Fruit fly (Drosophila melanogaster): ENCODE results near the gene CG42714.
A peak's percentile ranks its signal among the peaks of the same experiment; 100 is the strongest.

Gene CG42714

DNA sequence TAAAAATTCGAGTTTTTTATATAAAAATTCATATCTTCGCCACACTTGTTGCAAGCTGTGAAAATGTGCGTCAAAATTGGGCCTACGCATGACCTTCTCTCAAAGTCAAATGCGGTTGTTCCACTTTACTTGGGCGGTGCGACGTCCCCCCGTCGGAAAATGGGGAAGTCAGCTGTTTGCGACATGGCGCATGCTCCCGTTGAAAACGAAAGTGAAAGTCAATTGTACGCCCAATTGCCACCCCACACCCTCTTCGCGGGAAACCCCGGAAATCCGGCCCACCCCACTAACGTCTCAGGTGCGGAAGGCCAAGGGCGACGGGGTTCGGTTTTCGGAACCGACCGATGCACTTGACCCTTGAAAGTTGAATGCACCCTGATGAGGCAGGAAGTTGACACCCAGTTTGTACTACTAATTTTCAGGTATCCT lies 28.2 kb upstream of the CG42714 start:
- no peak for TF ChIP-seq CG32121 (GFP tag; IDR thresholded peaks at IDR 0.05)
- TF ChIP-seq CG14655 (GFP tag; optimal IDR thresholded peaks at IDR 0.05), result no peak
- no peak for TF ChIP-seq Pif1B (GFP tag; optimal IDR thresholded peaks at IDR 0.05)
- TF ChIP-seq CG8159 (tag; optimal IDR thresholded peaks at IDR 0.05), result no peak
- TF ChIP-seq EcR (GFP tag; optimal IDR thresholded peaks at IDR 0.05), result peak; percentile 22
- no peak for TF ChIP-seq CG8301 (tag; optimal IDR thresholded peaks at IDR 0.05)
- no peak for TF ChIP-seq CG10348 (GFP tag; IDR thresholded peaks at IDR 0.05)

DNA sequence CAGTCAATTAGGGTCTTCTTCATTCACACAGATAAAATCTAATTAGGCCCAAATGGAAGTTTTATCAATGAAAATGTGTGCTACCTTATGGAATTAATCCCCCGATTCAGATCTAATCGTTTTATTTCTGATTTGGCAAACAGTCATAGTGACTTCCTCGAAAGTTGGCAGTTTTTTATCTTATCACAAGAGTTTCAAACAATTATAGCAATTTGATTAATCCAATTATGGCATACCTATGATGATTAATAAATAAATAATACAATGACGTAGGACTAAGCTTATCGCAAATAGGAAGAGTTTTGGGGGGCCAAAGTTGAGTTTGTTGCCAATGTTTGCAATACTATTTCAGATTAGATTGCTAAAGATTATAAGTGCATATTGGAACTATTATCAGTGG lies 27.4 kb upstream of the CG42714 start:
- TF ChIP-seq CG17806 (tag; optimal IDR thresholded peaks at IDR 0.05), result no peak
- no peak for TF ChIP-seq CG13204 (GFP tag; optimal IDR thresholded peaks at IDR 0.05)
- TF ChIP-seq CG34367 (tag; optimal IDR thresholded peaks at IDR 0.05), result no peak
- TF ChIP-seq CG8301 (tag; optimal IDR thresholded peaks at IDR 0.05), result no peak
- TF ChIP-seq fd96Ca (GFP tag; IDR thresholded peaks at IDR 0.05), result no peak
- TF ChIP-seq gl (tag; optimal IDR thresholded peaks at IDR 0.05), result no peak
- no peak for TF ChIP-seq Snoo (tag; optimal IDR thresholded peaks at IDR 0.05)
- no peak for TF ChIP-seq CG8159 (tag; optimal IDR thresholded peaks at IDR 0.05)
- TF ChIP-seq D1 (tag; optimal IDR thresholded peaks at IDR 0.05), result no peak

DNA sequence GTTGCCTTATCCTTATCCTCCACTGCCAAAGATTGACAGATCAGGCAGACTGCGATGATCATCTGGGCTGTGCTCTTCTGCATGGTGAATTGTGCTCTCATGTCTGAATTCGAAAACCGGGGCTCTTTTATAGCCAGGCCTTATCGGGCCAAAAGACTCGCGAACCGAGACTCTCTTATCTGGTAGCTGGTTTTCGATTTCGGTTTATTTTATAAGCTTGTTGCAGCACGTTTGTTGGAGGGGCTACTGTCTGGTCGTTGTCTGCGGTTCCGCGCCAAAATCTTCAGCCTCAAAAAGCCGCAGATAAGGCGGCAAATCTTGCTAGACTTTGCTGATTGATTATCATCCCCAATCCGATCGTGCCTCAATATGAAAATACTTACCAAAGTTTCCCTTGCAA lies 24.8 kb upstream of the CG42714 start, which contains the start of gene CG10163:
CG10163 (minus strand) TSS at position 101 of the 400 bp plus-strand sequence.
- TF ChIP-seq Pif1B (GFP tag; optimal IDR thresholded peaks at IDR 0.05) (no peak), CG4496 (GFP tag; IDR thresholded peaks at IDR 0.05) (no peak), CG9948 (tag; optimal IDR thresholded peaks at IDR 0.05) (no peak), CG14655 (GFP tag; optimal IDR thresholded peaks at IDR 0.05) (no peak), Pif1A (GFP tag; optimal IDR thresholded peaks at IDR 0.05) (no peak), CG10348 (GFP tag; IDR thresholded peaks at IDR 0.05) (no peak), gl (tag; optimal IDR thresholded peaks at IDR 0.05) (no peak), rn (GFP tag; IDR thresholded peaks at IDR 0.05) (no peak), CG13204 (GFP tag; optimal IDR thresholded peaks at IDR 0.05) (no peak), CG15710 (tag; optimal IDR thresholded peaks at IDR 0.05) (no peak), D1 (tag; optimal IDR thresholded peaks at IDR 0.05) (no peak), CG34367 (tag; optimal IDR thresholded peaks at IDR 0.05) (no peak), EcR (GFP tag; optimal IDR thresholded peaks at IDR 0.05) (no peak), CG8301 (tag; optimal IDR thresholded peaks at IDR 0.05) (no peak), CG17806 (tag; optimal IDR thresholded peaks at IDR 0.05) (no peak), CG32121 (GFP tag; IDR thresholded peaks at IDR 0.05) (no peak)

DNA sequence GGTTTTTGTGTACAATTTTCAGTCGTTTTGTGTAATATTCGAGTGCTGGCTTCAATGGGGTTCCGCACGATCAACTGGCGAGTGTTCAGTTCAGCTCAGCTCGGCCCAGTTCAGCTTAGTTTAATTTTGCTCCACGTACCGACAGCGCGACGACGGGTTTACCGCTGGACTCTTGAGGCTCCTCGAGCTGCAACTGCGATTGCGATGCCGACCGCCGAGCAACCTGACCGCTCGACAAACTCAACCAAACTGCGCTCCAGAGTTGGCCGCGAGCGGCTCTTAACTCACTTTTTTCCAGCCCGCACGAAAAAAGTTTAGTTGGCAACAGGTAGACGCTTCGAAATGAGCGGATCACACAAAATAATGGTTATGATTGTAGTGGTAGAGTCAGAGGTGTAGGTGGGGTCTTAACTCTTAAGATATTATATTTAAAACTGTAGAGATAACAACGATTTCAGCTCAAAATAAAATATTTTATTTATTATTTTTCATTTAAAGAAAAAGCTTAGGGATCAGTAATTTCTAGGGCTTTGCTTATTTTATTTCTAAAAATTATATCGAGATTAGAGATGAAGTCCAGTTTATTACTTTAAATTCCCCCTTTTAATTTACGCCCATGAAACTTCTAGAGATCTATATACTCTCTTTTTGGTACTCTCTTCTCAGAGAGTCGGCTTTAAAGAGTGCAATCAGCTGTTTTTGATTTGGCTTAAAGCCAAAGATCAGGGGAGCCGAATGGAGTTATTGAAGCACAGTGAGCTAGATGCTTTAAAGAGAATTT lies 22.7 kb upstream of the CG42714 start, which contains the start of gene Best2:
Best2 (minus strand) TSS at position 258 of the 781 bp plus-strand sequence.
- TF ChIP-seq CG15710 (tag; optimal IDR thresholded peaks at IDR 0.05) (peak; percentile 92), Pif1A (GFP tag; optimal IDR thresholded peaks at IDR 0.05) (peak; percentile 90), CG9948 (tag; optimal IDR thresholded peaks at IDR 0.05) (peak; percentile 90), CG32121 (GFP tag; IDR thresholded peaks at IDR 0.05) (peak; percentile 95), CG8159 (tag; optimal IDR thresholded peaks at IDR 0.05) (peak; percentile 94), D1 (tag; optimal IDR thresholded peaks at IDR 0.05) (peak; percentile 75), EcR (GFP tag; optimal IDR thresholded peaks at IDR 0.05) (peak; percentile 2), CG8301 (tag; optimal IDR thresholded peaks at IDR 0.05) (peak; percentile 86), CG13204 (GFP tag; optimal IDR thresholded peaks at IDR 0.05) (peak; percentile 71), Ets98B (GFP tag; IDR thresholded peaks at IDR 0.05) (peak; percentile 86), CG10348 (GFP tag; IDR thresholded peaks at IDR 0.05) (peak; percentile 79), Pif1B (GFP tag; optimal IDR thresholded peaks at IDR 0.05) (peak; percentile 86), fd96Ca (GFP tag; IDR thresholded peaks at IDR 0.05) (peak; percentile 47; the same call in 2 of the 3 replicates), CG4496 (GFP tag; IDR thresholded peaks at IDR 0.05) (peak; percentile 92), CG17806 (tag; optimal IDR thresholded peaks at IDR 0.05) (peak; percentile 87), Snoo (tag; optimal IDR thresholded peaks at IDR 0.05) (peak; percentile 93), gl (tag; optimal IDR thresholded peaks at IDR 0.05) (peak; percentile 63), CG34367 (tag; optimal IDR thresholded peaks at IDR 0.05) (peak; percentile 81), CG12605 (GFP tag; IDR thresholded peaks at IDR 0.05) (peak; percentile 84), rn (GFP tag; IDR thresholded peaks at IDR 0.05) (peak; percentile 90), CG14655 (GFP tag; optimal IDR thresholded peaks at IDR 0.05) (peak; percentile 92)

DNA sequence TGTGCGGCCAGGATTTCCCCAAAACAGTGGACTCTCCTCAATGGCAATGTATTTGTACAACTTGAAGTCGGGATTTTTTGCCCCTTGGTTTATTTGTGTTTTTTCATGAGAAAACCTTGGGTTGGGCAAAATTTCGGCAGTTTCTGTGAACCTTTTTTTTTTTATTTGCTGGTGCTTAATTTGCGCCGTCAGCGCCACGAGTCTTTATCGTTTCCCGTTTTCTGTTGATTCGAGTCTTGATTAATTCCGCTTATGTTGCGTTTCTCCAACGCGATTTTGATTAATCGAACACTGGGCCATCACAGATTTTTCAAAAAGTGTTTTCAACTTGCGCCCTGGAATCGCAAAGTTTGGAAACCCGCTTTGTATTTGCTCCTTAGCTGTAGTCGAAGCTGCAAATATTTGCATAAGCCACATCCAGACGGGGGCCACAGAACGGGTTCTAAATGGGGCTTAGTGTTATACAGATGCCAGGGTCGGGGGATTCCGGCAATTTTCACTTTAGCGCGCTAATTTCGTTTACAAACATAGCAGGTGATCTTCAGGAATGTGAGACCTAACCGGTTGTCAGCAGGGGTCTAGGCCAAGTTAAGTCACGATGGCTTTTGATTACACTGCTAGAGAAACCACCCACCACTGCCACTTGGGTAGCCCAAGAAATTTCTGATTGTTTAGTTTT lies 20.7 kb upstream of the CG42714 start:
- no peak for TF ChIP-seq CG12605 (GFP tag; IDR thresholded peaks at IDR 0.05)
- TF ChIP-seq Pif1A (GFP tag; optimal IDR thresholded peaks at IDR 0.05), result no peak
- TF ChIP-seq CG8301 (tag; optimal IDR thresholded peaks at IDR 0.05), result peak; percentile 7
- TF ChIP-seq Ets98B (GFP tag; IDR thresholded peaks at IDR 0.05), result no peak
- no peak for TF ChIP-seq CG4496 (GFP tag; IDR thresholded peaks at IDR 0.05)
- TF ChIP-seq CG32121 (GFP tag; IDR thresholded peaks at IDR 0.05), result no peak
- TF ChIP-seq D1 (tag; optimal IDR thresholded peaks at IDR 0.05), result no peak

DNA sequence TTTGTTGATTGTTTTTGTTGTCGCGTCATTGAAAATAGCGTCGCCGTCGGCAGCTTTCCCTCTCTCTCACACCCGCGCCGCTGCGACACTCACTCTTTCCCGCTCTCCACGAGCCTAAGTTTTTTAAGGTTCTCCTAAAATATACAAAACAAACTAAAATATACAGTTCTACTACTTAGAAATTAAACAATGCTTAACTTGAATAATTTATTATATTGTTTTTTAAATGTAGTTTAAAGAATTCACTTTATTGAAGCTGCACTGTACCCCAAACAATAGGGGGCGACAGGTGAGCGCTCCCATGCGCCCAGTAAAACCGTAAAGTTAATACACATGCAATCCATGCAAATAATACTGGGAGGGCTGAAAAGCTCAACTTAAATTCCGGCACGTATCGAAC lies 19.9 kb upstream of the CG42714 start:
- no peak for TF ChIP-seq Pif1A (GFP tag; optimal IDR thresholded peaks at IDR 0.05)
